Worm (Caenorhabditis elegans): ENCODE data around the gene cec-6.

cec-6 gene

DNA sequence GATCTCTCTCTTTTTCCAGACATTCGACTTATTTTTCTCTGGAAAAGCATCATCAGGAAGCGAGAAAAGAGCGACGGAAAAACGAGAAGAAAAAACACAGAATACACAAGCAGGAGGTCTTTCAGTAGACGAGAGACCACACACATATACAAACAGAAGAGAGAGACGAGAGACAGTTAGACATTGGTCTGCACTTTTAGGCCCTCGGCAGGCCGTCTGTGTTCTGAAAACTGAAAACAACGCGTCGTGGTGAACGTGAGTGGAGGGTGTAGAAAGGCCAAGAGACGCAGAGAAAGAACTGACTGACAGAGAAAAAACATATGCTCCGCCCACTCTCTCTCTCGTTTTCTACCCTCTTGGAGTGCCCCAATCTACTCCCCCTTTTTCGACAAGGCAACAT lies 37.6 kb downstream of the cec-6 start (continued):
- peak; percentile 46 for TF ChIP-seq snu-23 (GFP tag; optimal IDR thresholded peaks at IDR 0.05)
- TF ChIP-seq unc-86 (tag; optimal IDR thresholded peaks at IDR 0.05): peak; percentile 17
- no peak for TF ChIP-seq isw-1 (GFP tag; IDR thresholded peaks at IDR 0.05)

DNA sequence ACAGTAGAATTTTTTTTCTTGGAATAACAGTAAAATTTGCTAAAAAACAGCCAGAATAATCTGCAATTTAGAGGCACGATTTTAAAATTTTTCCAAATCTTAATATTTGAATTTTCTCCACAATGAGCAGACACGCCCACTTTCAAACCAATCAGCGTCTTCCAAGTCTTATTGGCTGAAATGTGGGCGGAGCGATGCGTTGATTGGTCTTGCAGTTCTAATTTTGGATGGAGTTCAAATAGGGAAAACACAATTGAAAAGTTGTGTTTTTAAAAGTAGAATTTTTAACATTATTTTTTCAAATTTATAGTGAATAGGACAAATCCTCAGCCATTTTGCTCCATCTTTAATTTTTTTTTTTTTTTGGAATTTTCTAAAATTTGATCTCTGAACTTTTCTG lies 38.1 kb downstream of the cec-6 start:
- TF ChIP-seq efl-1 (optimal IDR thresholded peaks at IDR 0.05) (no peak), efl-1 (GFP tag; optimal IDR thresholded peaks at IDR 0.05 in 1 of 2) (peak in 1 of 2 experiments; percentile 60), xbp-1 (tag; optimal IDR thresholded peaks at IDR 0.05) (peak; percentile 83), nhr-11 (tag; optimal IDR thresholded peaks at IDR 0.05) (no peak)

ce11 chrIV:5583184-5583583 lies 38.5 kb downstream of the cec-6 start:
- TF ChIP-seq swsn-7 (tag; optimal IDR thresholded peaks at IDR 0.05) (no peak), lin-35 (GFP tag; optimal IDR thresholded peaks at IDR 0.05) (peak in 1 of 2 experiments; percentile 54), ets-5 (GFP tag; IDR thresholded peaks at IDR 0.05) (no peak), lin-14 (GFP tag; optimal IDR thresholded peaks at IDR 0.05) (peak; percentile 18), nhr-20 (tag; optimal IDR thresholded peaks at IDR 0.05) (peak; percentile 16), blmp-1 (tag; optimal IDR thresholded peaks at IDR 0.05) (peak; percentile 7), skn-1 (tag; optimal IDR thresholded peaks at IDR 0.05) (no peak)

ce11 chrIV:5584384-5584783 lies 39.7 kb downstream of the cec-6 start, which contains the start of gene fkh-7:
Gene fkh-7, plus strand, starts transcription at chrIV:5584684.
- no peak for TF ChIP-seq mab-9 (GFP tag; IDR thresholded peaks at IDR 0.05)
- TF ChIP-seq unc-86 (tag; optimal IDR thresholded peaks at IDR 0.05): no peak
- TF ChIP-seq nhr-77 (tag; optimal IDR thresholded peaks at IDR 0.05): no peak
- no peak for TF ChIP-seq ces-1 (GFP tag; optimal IDR thresholded peaks at IDR 0.05)
- no peak for TF ChIP-seq C16A3.4 (tag; optimal IDR thresholded peaks at IDR 0.05)
- TF ChIP-seq pax-3 (tag; optimal IDR thresholded peaks at IDR 0.05): no peak
- no peak for TF ChIP-seq unc-130 (tag; optimal IDR thresholded peaks at IDR 0.05)
- TF ChIP-seq fos-1 (tag; optimal IDR thresholded peaks at IDR 0.05): no peak
- no peak for TF ChIP-seq fkh-8 (tag; optimal IDR thresholded peaks at IDR 0.05)
- no peak for TF ChIP-seq grh-1 (GFP tag; IDR thresholded peaks at IDR 0.05)
- no peak for TF ChIP-seq ztf-11 (tag; optimal IDR thresholded peaks at IDR 0.05)
- no peak for TF ChIP-seq lin-14 (GFP tag; optimal IDR thresholded peaks at IDR 0.05)
- TF ChIP-seq elt-3 (tag; optimal IDR thresholded peaks at IDR 0.05): no peak
- TF ChIP-seq isw-1 (GFP tag; IDR thresholded peaks at IDR 0.05): no peak
- no peak for TF ChIP-seq alr-1 (tag; optimal IDR thresholded peaks at IDR 0.05; ENCODE audit: borderline replicate concordance)
- no peak for TF ChIP-seq ceh-63 (GFP tag; optimal IDR thresholded peaks at IDR 0.05)
- TF ChIP-seq nhr-84 (tag; optimal IDR thresholded peaks at IDR 0.05): no peak

DNA sequence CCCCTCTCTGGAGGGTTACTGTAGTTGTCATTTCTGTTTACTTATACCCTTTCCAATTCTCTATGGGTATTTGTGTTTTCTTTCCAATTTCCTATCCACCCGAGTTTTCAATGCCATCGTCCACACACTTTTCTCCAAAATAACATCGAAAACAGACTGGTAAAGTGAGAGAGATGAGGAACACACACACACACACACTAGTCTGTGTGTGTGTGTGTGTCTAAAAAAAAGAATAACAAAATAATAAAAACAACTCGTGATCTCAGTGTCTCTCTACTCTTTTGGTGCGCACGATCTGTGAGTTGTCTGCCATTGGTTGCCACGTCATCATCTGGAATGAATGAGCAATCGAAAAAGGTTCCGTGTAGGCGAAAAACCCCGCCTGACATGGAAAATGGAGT lies 41.7 kb downstream of the cec-6 start:
- TF ChIP-seq ets-5 (GFP tag; IDR thresholded peaks at IDR 0.05) (no peak), lin-13 (GFP tag; optimal IDR thresholded peaks at IDR 0.05) (peak; percentile 1), Y116A8C.19 (tag; optimal IDR thresholded peaks at IDR 0.05; ENCODE audit: borderline replicate concordance) (no peak), tbx-2 (tag; optimal IDR thresholded peaks at IDR 0.05) (no peak), xbp-1 (tag; optimal IDR thresholded peaks at IDR 0.05) (no peak), zip-4 (GFP tag; optimal IDR thresholded peaks at IDR 0.05) (no peak), alr-1 (tag; optimal IDR thresholded peaks at IDR 0.05; ENCODE audit: borderline replicate concordance) (no peak), mdl-1 (tag; optimal IDR thresholded peaks at IDR 0.05) (no peak), unc-86 (tag; optimal IDR thresholded peaks at IDR 0.05) (no peak), hpl-2 (GFP tag; optimal IDR thresholded peaks at IDR 0.05) (no peak), snpc-4 (tag; optimal IDR thresholded peaks at IDR 0.05) (no peak), nhr-47 (tag; optimal IDR thresholded peaks at IDR 0.05) (peak; percentile 1), irx-1 (tag; optimal IDR thresholded peaks at IDR 0.05) (no peak), nhr-84 (tag; optimal IDR thresholded peaks at IDR 0.05) (no peak), nhr-11 (tag; optimal IDR thresholded peaks at IDR 0.05) (no peak), zag-1 (tag; optimal IDR thresholded peaks at IDR 0.05) (no peak), egl-27 (tag; optimal IDR thresholded peaks at IDR 0.05) (no peak), ceh-63 (GFP tag; optimal IDR thresholded peaks at IDR 0.05) (no peak), egl-13 (tag; optimal IDR thresholded peaks at IDR 0.05) (no peak), F16B12.6 (tag; optimal IDR thresholded peaks at IDR 0.05) (no peak), sox-4 (tag; optimal IDR thresholded peaks at IDR 0.05) (no peak), unc-98 (GFP tag; IDR thresholded peaks at IDR 0.05) (no peak), unc-130 (tag; optimal IDR thresholded peaks at IDR 0.05) (no peak), lir-3 (tag; optimal IDR thresholded peaks at IDR 0.05; ENCODE audit: poor library complexity) (no peak), unc-30 (tag; optimal IDR thresholded peaks at IDR 0.05) (no peak), fkh-4 (tag; optimal IDR thresholded peaks at IDR 0.05; ENCODE audit: borderline replicate concordance) (no peak), mab-9 (GFP tag; IDR thresholded peaks at IDR 0.05) (no peak)

All from whole organism, L1 larva.